Worm (Caenorhabditis elegans) whole organism, mixed stage, embryonic: ENCODE measurements around the gene unc-77.

Experiments used
- elt-1 ChIP-seq: sonication (generic microtip); optimal IDR thresholded peaks from 2 replicates; lab custom pipeline; 2017; ENCODE audit warnings: missing genetic modification characterization, mild to moderate bottlenecking, missing compliant biosample characterization, antibody characterized with exemption, moderate library complexity, borderline replicate concordance; ENCODE audit not compliant: insufficient read depth
- ham-2 ChIP-seq: fragments of 200-800 bp; sonication (Bioruptor generic); optimal IDR thresholded peaks from 2 replicates; lab custom pipeline; 2018; ENCODE audit warnings: mild to moderate bottlenecking, missing genetic modification characterization, missing compliant biosample characterization
- mls-2 ChIP-seq: sonication (generic microtip); optimal IDR thresholded peaks from 2 replicates; lab custom pipeline; 2016; ENCODE audit warnings: mild to moderate bottlenecking, missing genetic modification characterization, moderate library complexity, missing compliant biosample characterization
- nhr-237 ChIP-seq: fragments of 150-350 bp; optimal IDR thresholded peaks from 2 replicates; lab custom pipeline; 2014; ENCODE audit warnings: missing biosample characterization, missing genetic modification characterization
- pha-4 ChIP-seq: fragments of 150-350 bp; optimal IDR thresholded peaks from 2 replicates; lab custom pipeline; 2018; ENCODE audit warnings: missing biosample characterization, missing genetic modification reagents, missing genetic modification characterization
- unc-62 ChIP-seq: fragments of 150-350 bp; optimal IDR thresholded peaks from 2 replicates; lab custom pipeline; 2014; ENCODE audit warnings: missing biosample characterization, missing genetic modification reagents, missing genetic modification characterization
- ztf-11 ChIP-seq: fragments of 150-350 bp; optimal IDR thresholded peaks from 2 replicates; lab custom pipeline; 2014; ENCODE audit warnings: missing biosample characterization, missing genetic modification characterization

ce11 chrIV:6187160-6187559, 3.5 kb upstream of the unc-77 start:
- no peak for TF ChIP-seq ham-2 (GFP tag; lab: Kevin White, UChicago)
- TF ChIP-seq pha-4 (tag; lab: Kevin White, UChicago): no peak
- no peak for TF ChIP-seq nhr-237 (tag; lab: Kevin White, UChicago)
- TF ChIP-seq unc-62 (GFP tag; lab: Kevin White, UChicago): no peak
- no peak for TF ChIP-seq mls-2 (tag; lab: Kevin White, UChicago)
- TF ChIP-seq ztf-11: no peak
- TF ChIP-seq elt-1 (tag; lab: Kevin White, UChicago): no peak
